Worm (Caenorhabditis elegans): Measurements from ENCODE around the gene lov-1.

lov-1 gene

DNA sequence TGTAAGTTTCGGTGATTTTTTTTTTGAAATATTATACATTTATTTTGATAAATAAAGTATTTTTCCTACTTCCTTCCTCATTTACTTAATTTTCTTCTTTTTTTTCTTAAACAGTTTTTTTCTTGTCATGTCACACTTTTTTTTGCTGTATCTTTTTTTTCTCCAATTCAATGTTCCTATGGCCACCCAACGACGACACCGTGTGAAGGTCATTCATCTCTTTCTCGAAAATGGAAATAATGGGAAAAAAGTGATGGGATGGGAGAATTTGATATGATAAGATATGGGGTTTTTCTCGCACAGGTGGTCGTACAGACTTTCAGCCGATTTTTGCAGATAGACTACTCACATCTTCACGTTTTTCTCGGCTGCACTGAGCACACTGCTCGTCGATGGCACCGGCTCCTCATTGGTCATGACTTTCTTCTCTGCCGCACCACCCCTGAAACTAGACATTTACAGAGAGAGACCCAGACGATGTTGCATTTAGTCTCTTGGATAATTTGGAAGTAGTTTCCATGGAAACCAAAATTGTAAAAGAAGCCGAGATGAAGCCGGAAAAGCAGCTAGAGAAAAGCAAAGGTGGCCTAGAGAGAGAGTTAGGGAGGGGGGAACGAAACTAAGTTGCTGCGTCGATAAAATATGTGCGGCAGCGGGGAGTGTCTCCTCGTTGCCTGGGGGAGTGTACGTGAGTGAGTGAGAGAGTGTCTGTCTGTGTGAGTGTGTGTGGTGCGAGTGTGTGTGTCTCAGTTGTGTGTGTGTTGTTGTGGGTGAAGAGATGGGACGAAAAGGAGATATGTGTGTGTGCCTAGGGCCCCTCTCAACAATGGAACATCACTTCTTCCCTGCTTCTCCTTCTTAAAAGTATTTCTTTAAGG is 47.5 kb upstream of the lov-1 start, which contains the start of gene daf-19 (continued):
- TF ChIP-seq daf-16 (GFP tag; optimal IDR thresholded peaks at IDR 0.05) (no peak), daf-16 (tag; optimal IDR thresholded peaks at IDR 0.05) (peak; percentile 43), ztf-11 (tag; optimal IDR thresholded peaks at IDR 0.05) (no peak), saeg-2 (GFP tag; IDR thresholded peaks at IDR 0.05) (no peak), egl-27 (tag; optimal IDR thresholded peaks at IDR 0.05) (no peak), lin-39 (tag; optimal IDR thresholded peaks at IDR 0.05) (no peak), nhr-10 (tag; optimal IDR thresholded peaks at IDR 0.05) (no peak), snpc-1.2 (GFP tag; IDR thresholded peaks at IDR 0.05) (no peak), attf-4 (tag; optimal IDR thresholded peaks at IDR 0.05) (no peak), lim-7 (GFP tag; IDR thresholded peaks at IDR 0.05) (no peak), lin-29 (GFP tag; IDR thresholded peaks at IDR 0.05) (no peak), F44E2.7 (GFP tag; IDR thresholded peaks at IDR 0.05) (no peak), ceh-32 (tag; optimal IDR thresholded peaks at IDR 0.05; ENCODE audit: poor library complexity) (no peak), fkh-10 (GFP tag; optimal IDR thresholded peaks at IDR 0.05) (peak; percentile 5), R02D3.7 (tag; optimal IDR thresholded peaks at IDR 0.05) (no peak), daf-8 (GFP tag; IDR thresholded peaks at IDR 0.05) (no peak), nhr-25 (tag; optimal IDR thresholded peaks at IDR 0.05; ENCODE audit: borderline replicate concordance, insufficient read depth) (no peak), duxl-1 (tag; optimal IDR thresholded peaks at IDR 0.05; ENCODE audit: poor library complexity) (peak; percentile 6), dmd-9 (GFP tag; IDR thresholded peaks at IDR 0.05) (no peak), nhr-76 (tag; optimal IDR thresholded peaks at IDR 0.05) (no peak), hmg-1.1 (GFP tag; IDR thresholded peaks at IDR 0.05) (peak; percentile 79), ces-1 (GFP tag; optimal IDR thresholded peaks at IDR 0.05) (no peak), dpl-1 (GFP tag; optimal IDR thresholded peaks at IDR 0.05) (peak; percentile 23), egl-43 (GFP tag; IDR thresholded peaks at IDR 0.05) (peak; percentile 71), cey-2 (tag; optimal IDR thresholded peaks at IDR 0.05; ENCODE audit: borderline replicate concordance, insufficient read depth) (peak; percentile 68), nhr-77 (tag; optimal IDR thresholded peaks at IDR 0.05) (peak; percentile 48), madf-9 (GFP tag; conservative IDR thresholded peaks at IDR 0.05) (peak; percentile 22; the same call in 1 of the 2 replicates), unc-62 (GFP tag; optimal IDR thresholded peaks at IDR 0.05 in 1 of 2) (peak in 1 of 2 experiments; percentile 7), unc-62 (tag; optimal IDR thresholded peaks at IDR 0.05) (no peak), dve-1 (tag; optimal IDR thresholded peaks at IDR 0.05; ENCODE audit: insufficient read depth) (peak; percentile 32), Y105C5A.15 (GFP tag; IDR thresholded peaks at IDR 0.05) (no peak), mdt-29 (GFP tag; IDR thresholded peaks at IDR 0.05) (no peak), nhr-48 (tag; optimal IDR thresholded peaks at IDR 0.05) (no peak), nhr-11 (tag; optimal IDR thresholded peaks at IDR 0.05) (peak; percentile 94), ceh-62 (tag; optimal IDR thresholded peaks at IDR 0.05) (no peak), lir-3 (tag; optimal IDR thresholded peaks at IDR 0.05) (no peak), php-3 (GFP tag; IDR thresholded peaks at IDR 0.05) (no peak), ZK337.2 (GFP tag; IDR thresholded peaks at IDR 0.05) (no peak), hlh-11 (tag; optimal IDR thresholded peaks at IDR 0.05) (peak; percentile 50), ceh-20 (GFP tag; IDR thresholded peaks at IDR 0.05) (no peak), unc-130 (GFP tag; optimal IDR thresholded peaks at IDR 0.05) (no peak), ctbp-1 (GFP tag; IDR thresholded peaks at IDR 0.05) (no peak), lsy-2 (tag; optimal IDR thresholded peaks at IDR 0.05) (peak; percentile 16 to 74), zip-2 (tag; optimal IDR thresholded peaks at IDR 0.05) (no peak), D1046.2 (GFP tag; IDR thresholded peaks at IDR 0.05) (no peak), spr-1 (tag; optimal IDR thresholded peaks at IDR 0.05) (peak; percentile 12), ceh-44 (GFP tag; IDR thresholded peaks at IDR 0.05) (no peak), ceh-28 (tag; optimal IDR thresholded peaks at IDR 0.05) (no peak), madf-5 (GFP tag; IDR thresholded peaks at IDR 0.05) (no peak), snpc-4 (tag; optimal IDR thresholded peaks at IDR 0.05) (no peak)
